Fruit fly (Drosophila melanogaster) whole organism, embryonic: ENCODE data around the gene CG2147.

Experiments
- B-H2 ChIP-seq: fragments of 200-800 bp; sonication (Bioruptor generic); optimal IDR thresholded peaks from 2 replicates; lab custom pipeline; 2018; ENCODE audit warnings: missing biosample characterization, mild to moderate bottlenecking, missing genetic modification characterization
- Bgb ChIP-seq: fragments of 200-800 bp; sonication (Bioruptor generic); IDR thresholded peaks from 2 replicates; pipeline ENCODE4 v1.3.6; 2022; ENCODE audit warnings: missing biosample characterization, missing genetic modification characterization; ENCODE audit not compliant: partially characterized antibody
- CG10209 ChIP-seq: fragments of 200-800 bp; sonication (Bioruptor generic); optimal IDR thresholded peaks from 3 replicates; lab custom pipeline; 2017; ENCODE audit warnings: missing biosample characterization, mild to moderate bottlenecking, missing genetic modification characterization, missing genetic modification reagents
- CG1024 ChIP-seq: fragments of 200-800 bp; sonication (Bioruptor generic); IDR thresholded peaks from 2 replicates; pipeline ENCODE4 v1.3.6; 2022; ENCODE audit warnings: missing biosample characterization, missing genetic modification characterization
- CG11560 ChIP-seq: fragments of 200-800 bp; sonication (Bioruptor generic); IDR thresholded peaks from 3 replicates; pipeline ENCODE4 v1.3.6; 2022; ENCODE audit warnings: missing biosample characterization, missing genetic modification characterization
- CG12155 ChIP-seq: fragments of 200-800 bp; sonication (Bioruptor generic); optimal IDR thresholded peaks from 3 replicates; lab custom pipeline; 2016; ENCODE audit warnings: missing biosample characterization, missing genetic modification characterization
- CG15696 ChIP-seq: fragments of 200-800 bp; sonication (Bioruptor generic); optimal IDR thresholded peaks from 2 replicates; lab custom pipeline; 2019; ENCODE audit warnings: missing biosample characterization, mild to moderate bottlenecking, missing genetic modification characterization, moderate library complexity
- CG17912 ChIP-seq: fragments of 200-800 bp; sonication (Bioruptor generic); optimal IDR thresholded peaks from 2 replicates; lab custom pipeline; 2018; ENCODE audit warnings: missing biosample characterization, mild to moderate bottlenecking, missing genetic modification characterization
- CG1792 ChIP-seq: fragments of 200-800 bp; sonication (Bioruptor generic); optimal IDR thresholded peaks from 2 replicates; lab custom pipeline; 2016; ENCODE audit warnings: missing biosample characterization, missing genetic modification characterization
- CG18476 ChIP-seq: fragments of 200-800 bp; sonication (Bioruptor generic); optimal IDR thresholded peaks from 2 replicates; lab custom pipeline; 2016; ENCODE audit warnings: missing biosample characterization, mild to moderate bottlenecking, missing genetic modification characterization
- CG18764 ChIP-seq: fragments of 200-800 bp; sonication (Bioruptor generic); optimal IDR thresholded peaks from 3 replicates; lab custom pipeline; 2016; ENCODE audit warnings: missing biosample characterization, missing genetic modification characterization
- CG2120 ChIP-seq: fragments of 200-800 bp; sonication (Bioruptor generic); optimal IDR thresholded peaks from 3 replicates; lab custom pipeline; 2016; ENCODE audit warnings: missing biosample characterization, missing genetic modification characterization
- CG31388 ChIP-seq: fragments of 200-800 bp; sonication (Bioruptor generic); optimal IDR thresholded peaks from 2 replicates; lab custom pipeline; 2016; ENCODE audit warnings: missing biosample characterization, missing genetic modification characterization
- CG31441 ChIP-seq: fragments of 200-800 bp; sonication (Bioruptor generic); IDR thresholded peaks from 2 replicates; pipeline ENCODE4 v1.3.6; 2022; ENCODE audit warnings: missing biosample characterization, missing genetic modification characterization
- CG3163 ChIP-seq: fragments of 200-800 bp; sonication (Bioruptor generic); optimal IDR thresholded peaks from 3 replicates; lab custom pipeline; 2016; ENCODE audit warnings: missing biosample characterization, missing genetic modification characterization
- CG3281 ChIP-seq: fragments of 200-800 bp; sonication (Bioruptor generic); optimal IDR thresholded peaks from 3 replicates; lab custom pipeline; 2017; ENCODE audit warnings: missing biosample characterization, mild to moderate bottlenecking, missing genetic modification characterization
- CG33213 ChIP-seq: fragments of 200-800 bp; sonication (Bioruptor generic); optimal IDR thresholded peaks from 3 replicates; lab custom pipeline; 2016; ENCODE audit warnings: missing biosample characterization, missing genetic modification characterization
- CG4328 ChIP-seq: fragments of 200-800 bp; sonication (Bioruptor generic); optimal IDR thresholded peaks from 3 replicates; lab custom pipeline; 2017; ENCODE audit warnings: missing biosample characterization, missing genetic modification reagents, missing genetic modification characterization
- CG43689 ChIP-seq: fragments of 200-800 bp; sonication (Bioruptor generic); IDR thresholded peaks from 2 replicates; pipeline ENCODE4 v1.3.6; 2022; ENCODE audit warnings: missing biosample characterization, missing genetic modification characterization
- CG6854 ChIP-seq: fragments of 200-800 bp; sonication (Bioruptor generic); optimal IDR thresholded peaks from 3 replicates; lab custom pipeline; 2017; ENCODE audit warnings: missing biosample characterization, mild to moderate bottlenecking, missing genetic modification characterization
- CG8089 ChIP-seq: fragments of 200-800 bp; sonication (Bioruptor generic); optimal IDR thresholded peaks from 3 replicates; lab custom pipeline; 2016; ENCODE audit warnings: missing biosample characterization, missing genetic modification characterization
- CG9876 ChIP-seq: fragments of 200-800 bp; sonication (Bioruptor generic); optimal IDR thresholded peaks from 2 replicates; lab custom pipeline; 2016; ENCODE audit warnings: missing biosample characterization, missing genetic modification characterization
- Doc2 ChIP-seq: fragments of 200-800 bp; sonication (Bioruptor generic); IDR thresholded peaks from 2 replicates; pipeline ENCODE4 v1.3.6; 2022; ENCODE audit warnings: missing biosample characterization, missing genetic modification characterization
- H2.0 ChIP-seq: fragments of 200-800 bp; sonication (Bioruptor generic); IDR thresholded peaks from 2 replicates; pipeline ENCODE4 v1.3.6; 2022; ENCODE audit warnings: missing biosample characterization, missing genetic modification characterization
- Nf-YA ChIP-seq: fragments of 200-800 bp; sonication (Bioruptor generic); IDR thresholded peaks from 2 replicates; pipeline ENCODE4 v1.3.6; 2022; ENCODE audit warnings: missing biosample characterization, missing genetic modification characterization
- Rfx ChIP-seq: fragments of 200-800 bp; sonication (Bioruptor generic); IDR thresholded peaks from 2 replicates; pipeline ENCODE4 v1.3.6; 2022; ENCODE audit warnings: missing biosample characterization, missing genetic modification characterization
- Sox100B ChIP-seq: fragments of 200-800 bp; sonication (Bioruptor generic); optimal IDR thresholded peaks from 3 replicates; lab custom pipeline; 2018; ENCODE audit warnings: missing biosample characterization, mild to moderate bottlenecking, missing genetic modification characterization
- Stat92E ChIP-seq, 3 experiments: fragments of >200 bp in 2 of 3; fragments of 200-800 bp in 1 of 3; sonication (Bioruptor generic) in 1 of 3; optimal IDR thresholded peaks; 2 replicates each; lab custom pipeline; 2017 to 2019; ENCODE audit warnings: missing biosample characterization in 3 of 3, missing genetic modification characterization in 3 of 3, mild to moderate bottlenecking in 1 of 3, moderate library complexity in 1 of 3
- Xbp1 ChIP-seq: fragments of 200-800 bp; sonication (Bioruptor generic); optimal IDR thresholded peaks from 3 replicates; lab custom pipeline; 2016; ENCODE audit warnings: missing biosample characterization, mild to moderate bottlenecking, missing genetic modification characterization
- ash1 ChIP-seq: fragments of 200-800 bp; sonication (Bioruptor generic); optimal IDR thresholded peaks from 2 replicates; lab custom pipeline; 2018; ENCODE audit warnings: missing biosample characterization, mild to moderate bottlenecking, missing genetic modification characterization
- chif ChIP-seq, 2 experiments: fragments of 200-800 bp; sonication (Bioruptor generic); optimal IDR thresholded peaks; 3 replicates each; lab custom pipeline; 2016; ENCODE audit warnings: missing biosample characterization in 2 of 2, missing genetic modification characterization in 2 of 2
- crc ChIP-seq: fragments of 200-800 bp; sonication (Bioruptor generic); optimal IDR thresholded peaks from 2 replicates; lab custom pipeline; 2016; ENCODE audit warnings: missing biosample characterization, missing genetic modification characterization
- dmrt11E ChIP-seq: fragments of 200-800 bp; sonication (Bioruptor generic); optimal IDR thresholded peaks from 3 replicates; lab custom pipeline; 2018; ENCODE audit warnings: missing biosample characterization, mild to moderate bottlenecking, missing genetic modification characterization, moderate library complexity
- eve ChIP-seq, 2 experiments: fragments of >200 bp; optimal IDR thresholded peaks; 2 replicates each; lab custom pipeline; 2017; ENCODE audit warnings: missing biosample characterization in 2 of 2, missing genetic modification characterization in 2 of 2
- fd3F ChIP-seq: fragments of 200-800 bp; sonication (Bioruptor generic); optimal IDR thresholded peaks from 2 replicates; lab custom pipeline; 2018; ENCODE audit warnings: missing biosample characterization, mild to moderate bottlenecking, missing genetic modification characterization, moderate library complexity
- ftz-f1 ChIP-seq: fragments of 200-800 bp; sonication (Bioruptor generic); optimal IDR thresholded peaks from 2 replicates; lab custom pipeline; 2016; ENCODE audit warnings: missing biosample characterization, missing genetic modification characterization
- hth ChIP-seq: fragments of >200 bp; optimal IDR thresholded peaks from 2 replicates; lab custom pipeline; 2017; ENCODE audit warnings: inconsistent platforms
- ken ChIP-seq: fragments of 200-800 bp; sonication (Bioruptor generic); IDR thresholded peaks from 3 replicates; pipeline ENCODE4 v1.3.6; 2022; ENCODE audit warnings: missing biosample characterization, missing genetic modification characterization
- nmo ChIP-seq: fragments of 200-800 bp; sonication (Bioruptor generic); optimal IDR thresholded peaks from 2 replicates; lab custom pipeline; 2018; ENCODE audit warnings: missing biosample characterization, mild to moderate bottlenecking, missing genetic modification characterization, moderate library complexity
- pan ChIP-seq, 4 experiments: fragments of >200 bp in 3 of 4; fragments of 200-800 bp in 1 of 4; sonication (Bioruptor generic) in 1 of 4; optimal IDR thresholded peaks in 3 of 4; IDR thresholded peaks in 1 of 4; 2 replicates each; pipeline versions ENCODE4 v1.3.6 to Lab custom; 2017 to 2022; ENCODE audit warnings: missing biosample characterization in 2 of 4, missing genetic modification characterization in 2 of 4, mixed read lengths in 1 of 4
- peb ChIP-seq: fragments of 200-800 bp; sonication (Bioruptor generic); IDR thresholded peaks from 2 replicates; pipeline ENCODE4 v1.3.6; 2022; ENCODE audit warnings: missing biosample characterization, missing genetic modification characterization
- pum ChIP-seq: fragments of 200-800 bp; sonication (Bioruptor generic); optimal IDR thresholded peaks from 2 replicates; lab custom pipeline; 2016; ENCODE audit warnings: missing biosample characterization, missing genetic modification characterization
- pzg ChIP-seq: fragments of 200-800 bp; sonication (Bioruptor generic); optimal IDR thresholded peaks from 3 replicates; lab custom pipeline; 2018; ENCODE audit warnings: missing biosample characterization, mild to moderate bottlenecking, missing genetic modification characterization, moderate library complexity
- scrt ChIP-seq: fragments of 200-800 bp; sonication (Bioruptor generic); optimal IDR thresholded peaks from 2 replicates; lab custom pipeline; 2018; ENCODE audit warnings: missing biosample characterization, mild to moderate bottlenecking, missing genetic modification characterization, moderate library complexity
- sisA ChIP-seq: fragments of 200-800 bp; sonication (Bioruptor generic); IDR thresholded peaks from 2 replicates; pipeline ENCODE4 v1.3.6; 2022; ENCODE audit warnings: missing biosample characterization, missing genetic modification characterization
- sqz ChIP-seq: fragments of 200-800 bp; sonication (Bioruptor generic); optimal IDR thresholded peaks from 3 replicates; lab custom pipeline; 2018; ENCODE audit warnings: missing biosample characterization, mild to moderate bottlenecking, missing genetic modification characterization
- ssp ChIP-seq: fragments of 200-800 bp; sonication (Bioruptor generic); IDR thresholded peaks from 2 replicates; pipeline ENCODE4 v1.3.6; 2022; ENCODE audit warnings: missing biosample characterization, missing genetic modification characterization
- unpg ChIP-seq: fragments of 200-800 bp; sonication (Bioruptor generic); optimal IDR thresholded peaks from 3 replicates; lab custom pipeline; 2018; ENCODE audit warnings: missing biosample characterization, mild to moderate bottlenecking, missing genetic modification characterization, moderate library complexity
- wdn ChIP-seq: fragments of 200-800 bp; sonication (Bioruptor generic); IDR thresholded peaks from 2 replicates; pipeline ENCODE4 v1.3.6; 2022; ENCODE audit warnings: missing biosample characterization, missing genetic modification characterization
- zen ChIP-seq: fragments of 200-800 bp; sonication (Bioruptor generic); optimal IDR thresholded peaks from 3 replicates; lab custom pipeline; 2018; ENCODE audit warnings: missing biosample characterization, mild to moderate bottlenecking, missing genetic modification characterization, moderate library complexity

CG2147 gene

DNA sequence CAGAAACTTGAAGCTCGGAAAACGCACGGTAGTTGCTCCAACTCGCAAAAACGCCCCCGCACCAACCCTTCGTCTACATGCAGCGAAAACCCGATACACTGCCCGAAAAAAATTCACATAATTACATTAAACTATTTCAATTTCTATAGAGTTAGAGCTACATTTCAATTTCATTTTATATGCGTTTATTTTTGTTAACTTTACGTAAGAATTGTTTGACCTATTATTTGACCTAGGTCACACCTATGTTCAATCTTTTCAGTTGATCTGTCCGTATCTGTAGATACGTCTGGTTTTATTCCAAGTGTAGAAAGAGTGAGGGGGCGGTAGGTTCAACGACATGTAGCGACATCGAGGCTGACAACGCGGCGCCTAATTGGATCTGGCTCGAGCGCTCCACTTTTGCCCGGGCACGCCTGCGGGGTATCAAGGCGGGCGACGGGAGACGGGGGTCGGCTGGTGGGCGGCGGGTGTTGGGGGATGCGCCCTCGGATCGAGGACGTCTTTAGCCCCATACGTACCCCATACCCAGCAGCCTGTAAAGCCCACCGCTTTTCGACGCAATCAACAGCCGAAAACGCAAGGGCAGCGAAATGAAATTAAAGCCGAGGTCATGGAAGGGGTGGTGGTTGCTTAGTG is 37.6 kb upstream of the CG2147 start (continued):
- TF ChIP-seq chif (GFP tag; optimal IDR thresholded peaks at IDR 0.05; lab: Kevin White, UChicago): no peak
- no peak for TF ChIP-seq Doc2 (GFP tag; lab: Robert Waterston, UW)
- TF ChIP-seq crc (GFP tag; lab: Kevin White, UChicago): no peak
- TF ChIP-seq CG43689 (GFP tag; lab: Robert Waterston, UW): no peak
- TF ChIP-seq CG18476 (GFP tag; lab: Kevin White, UChicago): no peak
- TF ChIP-seq sisA (GFP tag; lab: Robert Waterston, UW): 0 out of 2 replicates have a peak, but pooled peaks have one; percentile 7
- no peak for TF ChIP-seq Nf-YA (GFP tag; lab: Robert Waterston, UW)
- peak; percentile 54; the same call in 1 of the 2 replicates for TF ChIP-seq Rfx
- no peak for TF ChIP-seq nmo (GFP tag; lab: Kevin White, UChicago)
- no peak for TF ChIP-seq peb (GFP tag; lab: Robert Waterston, UW)
- TF ChIP-seq sqz (GFP tag; lab: Kevin White, UChicago): no peak
- TF ChIP-seq pum: no peak
- 0 out of 2 replicates have a peak, but pooled peaks have one; percentile 12 for TF ChIP-seq H2.0 (GFP tag; lab: Robert Waterston, UW)
- no peak for TF ChIP-seq Stat92E (GFP tag; optimal IDR thresholded peaks at IDR 0.05; lab: Kevin White, UChicago)
- no peak for TF ChIP-seq CG12155
- TF ChIP-seq CG10209 (GFP tag; lab: Kevin White, UChicago): peak; percentile 10
- TF ChIP-seq CG3163 (GFP tag; lab: Kevin White, UChicago): no peak
- no peak for TF ChIP-seq CG1792
- TF ChIP-seq scrt (GFP tag; lab: Kevin White, UChicago): no peak
- 0 out of 2 replicates have a peak, but pooled peaks have one; percentile 24 for TF ChIP-seq CG31441 (GFP tag; lab: Robert Waterston, UW)
- no peak for TF ChIP-seq CG18764 (GFP tag; lab: Kevin White, UChicago)
- no peak for TF ChIP-seq zen (tag; lab: Kevin White, UChicago)
- no peak for TF ChIP-seq ftz-f1 (GFP tag; lab: Kevin White, UChicago)
- no peak for TF ChIP-seq Bgb (GFP tag; lab: Robert Waterston, UW)
- TF ChIP-seq ken (GFP tag; lab: Robert Waterston, UW): no peak
- no peak for TF ChIP-seq eve (GFP tag; optimal IDR thresholded peaks at IDR 0.05; lab: Kevin White, UChicago)
- TF ChIP-seq CG4328 (GFP tag; lab: Kevin White, UChicago): no peak
- no peak for TF ChIP-seq dmrt11E (tag; lab: Kevin White, UChicago)
- no peak for TF ChIP-seq CG6854 (GFP tag; lab: Kevin White, UChicago)
- no peak for TF ChIP-seq Sox100B (GFP tag; lab: Kevin White, UChicago)
- TF ChIP-seq B-H2 (GFP tag; lab: Kevin White, UChicago): no peak
- no peak for TF ChIP-seq ash1
- no peak for TF ChIP-seq fd3F
- peak; percentile 27 for TF ChIP-seq unpg (GFP tag; lab: Kevin White, UChicago)
- TF ChIP-seq CG31388 (GFP tag; lab: Kevin White, UChicago): no peak
- TF ChIP-seq ssp (GFP tag; lab: Robert Waterston, UW): 0 out of 2 replicates have a peak, but pooled peaks have one; percentile 5
- peak; percentile 41 for TF ChIP-seq CG3281 (GFP tag; lab: Kevin White, UChicago)
- TF ChIP-seq CG11560 (tag; lab: Robert Waterston, UW): no peak
- TF ChIP-seq pan (optimal IDR thresholded peaks at IDR 0.05; lab: Kevin White, UChicago): no peak
- TF ChIP-seq pan (GFP tag; optimal IDR thresholded peaks at IDR 0.05 in 1 of 2, IDR thresholded peaks at IDR 0.05 in 1 of 2): peak in 1 of 2 experiments; percentile 57
- peak; percentile 42 for TF ChIP-seq CG2120 (GFP tag; lab: Kevin White, UChicago)
- no peak for TF ChIP-seq pzg (GFP tag; lab: Kevin White, UChicago)
- TF ChIP-seq wdn: no peak
- TF ChIP-seq Xbp1 (GFP tag; lab: Kevin White, UChicago): peak; percentile 21
- no peak for TF ChIP-seq CG1024
- no peak for TF ChIP-seq CG15696 (tag; lab: Kevin White, UChicago)
- no peak for TF ChIP-seq CG33213 (GFP tag; lab: Kevin White, UChicago)
- no peak for TF ChIP-seq CG17912 (GFP tag; lab: Kevin White, UChicago)
- TF ChIP-seq CG8089 (GFP tag; lab: Kevin White, UChicago): no peak
- no peak for TF ChIP-seq CG9876 (GFP tag; lab: Kevin White, UChicago)
- TF ChIP-seq hth (lab: Kevin White, UChicago): no peak
